Worm (Caenorhabditis elegans) whole organism, young adult: Measurements from ENCODE around the gene ras-2.

Experiments used
- B0035.1 ChIP-seq: sonication (generic microtip); optimal IDR thresholded peaks from 2 replicates; lab custom pipeline; 2016; ENCODE audit warnings: missing genetic modification characterization, mild to moderate bottlenecking, missing compliant biosample characterization, missing genotype, missing genetic modification reagents
- C17E4.6 ChIP-seq: fragments of 200-800 bp; sonication (Bioruptor generic); IDR thresholded peaks from 2 replicates; pipeline ENCODE4 v1.3.6; 2022; ENCODE audit warnings: missing genetic modification reagents, missing genetic modification characterization, missing compliant biosample characterization
- F23B12.7 ChIP-seq: sonication (generic microtip); optimal IDR thresholded peaks from 2 replicates; lab custom pipeline; 2017; ENCODE audit warnings: missing genetic modification characterization, mild to moderate bottlenecking, missing compliant biosample characterization, antibody characterized with exemption, moderate library complexity; ENCODE audit not compliant: insufficient read depth
- F37B4.10 ChIP-seq: fragments of 200-800 bp; sonication (Bioruptor generic); IDR thresholded peaks from 2 replicates; pipeline ENCODE4 v1.3.6; 2022; ENCODE audit warnings: missing genetic modification characterization, missing compliant biosample characterization
- F39B2.1 ChIP-seq: fragments of 200-800 bp; sonication (Bioruptor generic); IDR thresholded peaks from 2 replicates; pipeline ENCODE4 v1.3.6; 2022; ENCODE audit warnings: missing genetic modification reagents, missing genetic modification characterization, missing compliant biosample characterization
- F49E8.2 ChIP-seq: sonication (generic microtip); optimal IDR thresholded peaks from 3 replicates; lab custom pipeline; 2017; ENCODE audit warnings: missing genetic modification characterization, mild to moderate bottlenecking, missing compliant biosample characterization, antibody characterized with exemption, moderate library complexity; ENCODE audit not compliant: insufficient read depth
- F52B5.7 ChIP-seq: sonication (generic microtip); optimal IDR thresholded peaks from 2 replicates; lab custom pipeline; 2016; ENCODE audit warnings: mild to moderate bottlenecking, missing genetic modification characterization, missing compliant biosample characterization
- K11D2.4 ChIP-seq: fragments of 200-800 bp; sonication (Bioruptor generic); IDR thresholded peaks from 2 replicates; pipeline ENCODE4 v1.3.6; 2022; ENCODE audit warnings: missing genetic modification reagents, missing genetic modification characterization, missing compliant biosample characterization
- T07F8.4 ChIP-seq: sonication (generic microtip); optimal IDR thresholded peaks from 2 replicates; lab custom pipeline; 2016; ENCODE audit warnings: mild to moderate bottlenecking, missing genetic modification characterization, moderate library complexity, missing compliant biosample characterization
- Y79H2A.3 ChIP-seq: fragments of 200-800 bp; sonication (Bioruptor generic); conservative IDR thresholded peaks from 2 replicates; pipeline ENCODE4 v1.3.6; 2022; ENCODE audit warnings: missing genetic modification reagents, missing genetic modification characterization, missing compliant biosample characterization
- ama-1 ChIP-seq, 3 experiments: fragments of 150-350 bp in 1 of 3; sonication (generic microtip) in 2 of 3; optimal IDR thresholded peaks; 2 replicates each; lab custom pipeline; 2014 to 2018; ENCODE audit warnings: missing biosample characterization in 2 of 3, missing genetic modification characterization in 2 of 3, missing genetic modification reagents in 2 of 3
- atf-7 ChIP-seq: sonication (generic microtip); optimal IDR thresholded peaks from 2 replicates; lab custom pipeline; 2017; ENCODE audit warnings: mild to moderate bottlenecking, missing genetic modification characterization, missing compliant biosample characterization
- athp-1 ChIP-seq: sonication (generic microtip); optimal IDR thresholded peaks from 2 replicates; lab custom pipeline; 2017; ENCODE audit warnings: mild to moderate bottlenecking, missing genetic modification characterization, missing compliant biosample characterization
- attf-6 ChIP-seq: fragments of 200-800 bp; sonication (Bioruptor generic); IDR thresholded peaks from 2 replicates; pipeline ENCODE4 v1.3.6; 2022; ENCODE audit warnings: missing genetic modification reagents, missing genetic modification characterization, missing compliant biosample characterization
- bed-2 ChIP-seq: fragments of 200-800 bp; sonication (Bioruptor generic); IDR thresholded peaks from 2 replicates; pipeline ENCODE4 v1.3.6; 2022; ENCODE audit warnings: missing genetic modification reagents, missing genetic modification characterization, missing compliant biosample characterization
- ccch-3 ChIP-seq: fragments of 200-800 bp; sonication (Bioruptor generic); optimal IDR thresholded peaks from 2 replicates; lab custom pipeline; 2018; ENCODE audit warnings: mild to moderate bottlenecking, missing genetic modification characterization, missing compliant biosample characterization
- die-1 ChIP-seq: sonication (generic microtip); optimal IDR thresholded peaks from 2 replicates; lab custom pipeline; 2016; ENCODE audit warnings: missing genotype, mild to moderate bottlenecking, missing genetic modification characterization, missing compliant biosample characterization
- dox-1 ChIP-seq: fragments of 200-800 bp; sonication (Bioruptor generic); IDR thresholded peaks from 2 replicates; pipeline ENCODE4 v1.3.6; 2022; ENCODE audit warnings: missing genetic modification reagents, missing genetic modification characterization, missing compliant biosample characterization
- dpff-1 ChIP-seq: sonication (generic microtip); optimal IDR thresholded peaks from 2 replicates; lab custom pipeline; 2017; ENCODE audit warnings: mild to moderate bottlenecking, missing genetic modification characterization, missing compliant biosample characterization
- efl-1 ChIP-seq: fragments of 150-350 bp; optimal IDR thresholded peaks from 2 replicates; lab custom pipeline; 2014; ENCODE audit warnings: missing biosample characterization, missing genetic modification reagents, missing genetic modification characterization
- egl-44 ChIP-seq: fragments of 200-800 bp; sonication (Bioruptor generic); IDR thresholded peaks from 2 replicates; pipeline ENCODE4 v1.3.6; 2022; ENCODE audit warnings: missing genetic modification reagents, missing genetic modification characterization, missing compliant biosample characterization
- egrh-3 ChIP-seq: fragments of 200-800 bp; sonication (Bioruptor generic); IDR thresholded peaks from 2 replicates; pipeline ENCODE4 v1.3.6; 2022; ENCODE audit warnings: missing genetic modification reagents, missing genetic modification characterization, missing compliant biosample characterization
- fkh-3 ChIP-seq: sonication (generic microtip); optimal IDR thresholded peaks from 2 replicates; lab custom pipeline; 2016; ENCODE audit warnings: mild to moderate bottlenecking, missing genetic modification characterization, missing compliant biosample characterization
- hrde-1 ChIP-seq: sonication (generic microtip); optimal IDR thresholded peaks from 2 replicates; lab custom pipeline; 2016; ENCODE audit warnings: missing genetic modification characterization, mild to moderate bottlenecking, missing compliant biosample characterization, moderate library complexity, missing genotype, missing genetic modification reagents, borderline replicate concordance
- hsf-1 ChIP-seq: fragments of 200-800 bp; sonication (Bioruptor generic); IDR thresholded peaks from 2 replicates; pipeline ENCODE4 v1.3.6; 2022; ENCODE audit warnings: missing genetic modification reagents, missing genetic modification characterization, missing compliant biosample characterization
- lin-35 ChIP-seq, 3 experiments: fragments of 150-350 bp in 2 of 3; sonication (generic microtip) in 1 of 3; optimal IDR thresholded peaks; 2 replicates each; lab custom pipeline; 2014 to 2018; ENCODE audit warnings: missing biosample characterization in 3 of 3, missing genetic modification characterization in 3 of 3, missing genetic modification reagents in 3 of 3
- lin-40 ChIP-seq: sonication (generic microtip); optimal IDR thresholded peaks from 2 replicates; lab custom pipeline; 2016; ENCODE audit warnings: missing genetic modification characterization, mild to moderate bottlenecking, missing compliant biosample characterization, missing genotype, missing genetic modification reagents
- lin-54 ChIP-seq: fragments of 200-800 bp; sonication (Bioruptor generic); optimal IDR thresholded peaks from 2 replicates; lab custom pipeline; 2018; ENCODE audit warnings: mild to moderate bottlenecking, missing genetic modification characterization, missing compliant biosample characterization
- lsl-1 ChIP-seq: fragments of 200-800 bp; sonication (Bioruptor generic); optimal IDR thresholded peaks from 2 replicates; lab custom pipeline; 2018; ENCODE audit warnings: mild to moderate bottlenecking, missing genetic modification characterization, moderate library complexity, missing compliant biosample characterization
- madf-10 ChIP-seq: sonication (generic microtip); optimal IDR thresholded peaks from 2 replicates; lab custom pipeline; 2016; ENCODE audit warnings: mild to moderate bottlenecking, missing genetic modification characterization, missing compliant biosample characterization
- madf-3 ChIP-seq: fragments of 200-800 bp; sonication (Bioruptor generic); IDR thresholded peaks from 2 replicates; pipeline ENCODE4 v1.3.6; 2022; ENCODE audit warnings: missing genetic modification reagents, missing genetic modification characterization, missing compliant biosample characterization
- madf-8 ChIP-seq: fragments of 200-800 bp; sonication (Bioruptor generic); conservative IDR thresholded peaks from 2 replicates; pipeline ENCODE4 v1.3.6; 2022; ENCODE audit warnings: missing genetic modification reagents, missing genetic modification characterization, missing compliant biosample characterization
- mxl-1 ChIP-seq: sonication (generic microtip); optimal IDR thresholded peaks from 2 replicates; lab custom pipeline; 2016; ENCODE audit warnings: missing genetic modification characterization, missing compliant biosample characterization
- nfya-1 ChIP-seq: sonication (generic microtip); optimal IDR thresholded peaks from 2 replicates; lab custom pipeline; 2017; ENCODE audit warnings: antibody characterized with exemption, missing compliant biosample characterization, missing genetic modification characterization, borderline replicate concordance; ENCODE audit not compliant: insufficient read depth
- nfyb-1 ChIP-seq: fragments of 200-800 bp; sonication (Bioruptor generic); IDR thresholded peaks from 2 replicates; pipeline ENCODE4 v1.3.6; 2022; ENCODE audit warnings: missing genetic modification reagents, missing genetic modification characterization, missing compliant biosample characterization
- nhr-90 ChIP-seq: sonication (generic microtip); optimal IDR thresholded peaks from 2 replicates; lab custom pipeline; 2016; ENCODE audit warnings: missing genotype, mild to moderate bottlenecking, missing genetic modification characterization, missing compliant biosample characterization
- pbrm-1 ChIP-seq: fragments of 200-800 bp; sonication (Bioruptor generic); IDR thresholded peaks from 2 replicates; pipeline ENCODE4 v1.3.6; 2022; ENCODE audit warnings: missing genetic modification reagents, missing genetic modification characterization, missing compliant biosample characterization
- pha-4 ChIP-seq: fragments of 150-350 bp; sonication (generic microtip); optimal IDR thresholded peaks from 2 replicates; lab custom pipeline; 2014; ENCODE audit warnings: missing biosample characterization, missing genetic modification reagents, missing genetic modification characterization
- rec-8 ChIP-seq, 2 experiments: sonication (generic microtip); optimal IDR thresholded peaks; 2 replicates each; lab custom pipeline; 2016; ENCODE audit warnings: mild to moderate bottlenecking in 2 of 2, missing genetic modification characterization in 2 of 2, missing genetic modification reagents in 2 of 2, missing genotype in 2 of 2, missing biosample characterization in 1 of 2, missing compliant biosample characterization in 1 of 2, moderate library complexity in 1 of 2
- repo-1 ChIP-seq: sonication (generic microtip); optimal IDR thresholded peaks from 2 replicates; lab custom pipeline; 2017; ENCODE audit warnings: mild to moderate bottlenecking, missing genetic modification characterization, missing compliant biosample characterization
- sdz-38 ChIP-seq: sonication (generic microtip); optimal IDR thresholded peaks from 2 replicates; lab custom pipeline; 2016; ENCODE audit warnings: missing genotype, missing genetic modification characterization, missing compliant biosample characterization
- snpc-3.4 ChIP-seq: sonication (generic microtip); optimal IDR thresholded peaks from 2 replicates; lab custom pipeline; 2017; ENCODE audit warnings: missing genetic modification characterization, mild to moderate bottlenecking, missing compliant biosample characterization, antibody characterized with exemption, moderate library complexity, missing genotype, missing genetic modification reagents
- tbx-9 ChIP-seq: sonication (generic microtip); optimal IDR thresholded peaks from 2 replicates; lab custom pipeline; 2016; ENCODE audit warnings: borderline replicate concordance, missing genetic modification characterization, inconsistent platforms, missing compliant biosample characterization
- unc-62 ChIP-seq: fragments of 150-350 bp; optimal IDR thresholded peaks from 2 replicates; lab custom pipeline; 2014; ENCODE audit warnings: missing biosample characterization, missing genetic modification reagents, missing genetic modification characterization
- ztf-22 ChIP-seq: fragments of 200-800 bp; sonication (Bioruptor generic); optimal IDR thresholded peaks from 2 replicates; lab custom pipeline; 2018; ENCODE audit warnings: mild to moderate bottlenecking, missing genetic modification characterization, moderate library complexity, missing compliant biosample characterization
- ztf-25 ChIP-seq: fragments of 200-800 bp; sonication (Bioruptor generic); IDR thresholded peaks from 2 replicates; pipeline ENCODE4 v1.3.6; 2022; ENCODE audit warnings: missing genetic modification reagents, missing genetic modification characterization, missing compliant biosample characterization
- ztf-3 ChIP-seq: fragments of 200-800 bp; sonication (Bioruptor generic); optimal IDR thresholded peaks from 2 replicates; lab custom pipeline; 2018; ENCODE audit warnings: mild to moderate bottlenecking, missing genetic modification characterization, missing compliant biosample characterization

The ras-2 gene

DNA sequence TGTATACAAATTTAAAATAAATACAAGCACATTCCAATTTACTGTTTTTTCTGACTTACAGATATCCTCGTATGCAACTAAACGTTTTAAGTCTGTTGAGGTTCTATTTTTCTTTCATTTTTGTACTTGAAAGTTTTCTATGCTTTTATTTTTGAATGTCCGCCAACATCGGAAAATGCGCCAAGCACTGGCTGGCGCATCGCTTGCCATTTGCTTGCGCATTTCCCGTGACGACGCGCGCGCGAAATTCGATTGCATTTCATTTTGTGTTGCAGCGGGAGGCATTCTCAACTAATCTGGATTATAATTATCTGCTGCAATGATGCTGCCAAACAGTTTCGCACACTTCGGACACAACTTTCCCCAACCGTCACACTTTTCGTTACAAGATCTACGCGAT, 17.1 kb upstream of the ras-2 start, which contains the start of gene fbxl-2 (continued):
- no peak for TF ChIP-seq mxl-1 (tag; lab: Kevin White, UChicago)
- no peak for TF ChIP-seq ztf-22 (GFP tag; lab: Kevin White, UChicago)
- TF ChIP-seq T07F8.4 (tag; lab: Kevin White, UChicago): peak; percentile 0
- no peak for TF ChIP-seq ama-1 (optimal IDR thresholded peaks at IDR 0.05; lab: Kevin White, UChicago)
- TF ChIP-seq ama-1 (GFP tag; optimal IDR thresholded peaks at IDR 0.05; lab: Kevin White, UChicago): peak in 1 of 2 experiments; percentile 54
- TF ChIP-seq unc-62 (GFP tag; lab: Kevin White, UChicago): no peak
- no peak for TF ChIP-seq tbx-9 (tag; lab: Kevin White, UChicago)
- peak; percentile 85 for TF ChIP-seq lsl-1
- peak; percentile 94 for TF ChIP-seq pbrm-1 (GFP tag; lab: Robert Waterston, UW)
- TF ChIP-seq repo-1: peak; percentile 91
- TF ChIP-seq efl-1: peak; percentile 96
- peak; percentile 83 for TF ChIP-seq F23B12.7 (tag; lab: Kevin White, UChicago)
- TF ChIP-seq athp-1 (tag; lab: Kevin White, UChicago): peak; percentile 79
- TF ChIP-seq hsf-1 (GFP tag; lab: Robert Waterston, UW): peak; percentile 85
- TF ChIP-seq ztf-3 (GFP tag; lab: Kevin White, UChicago): peak; percentile 7
- peak; percentile 97 for TF ChIP-seq dox-1 (GFP tag; lab: Robert Waterston, UW)
- TF ChIP-seq snpc-3.4 (tag; lab: Kevin White, UChicago): peak; percentile 88
- peak; percentile 90 for TF ChIP-seq C17E4.6 (GFP tag; lab: Robert Waterston, UW)
- peak; percentile 95 for TF ChIP-seq madf-3 (GFP tag; lab: Robert Waterston, UW)
- TF ChIP-seq atf-7 (tag; lab: Kevin White, UChicago): peak; percentile 82
- TF ChIP-seq ztf-25 (GFP tag; lab: Robert Waterston, UW): no peak
- TF ChIP-seq K11D2.4 (GFP tag; lab: Robert Waterston, UW): peak; percentile 91
- TF ChIP-seq hrde-1 (tag; lab: Kevin White, UChicago): peak; percentile 63
- TF ChIP-seq egrh-3 (GFP tag; lab: Robert Waterston, UW): peak; percentile 63
- peak; percentile 65 for TF ChIP-seq madf-10 (tag; lab: Kevin White, UChicago)
- TF ChIP-seq lin-40: no peak
- TF ChIP-seq B0035.1: peak; percentile 67
- TF ChIP-seq sdz-38 (tag; lab: Kevin White, UChicago): no peak
- peak; percentile 78 for TF ChIP-seq egl-44
- peak; percentile 82 for TF ChIP-seq bed-2 (GFP tag; lab: Robert Waterston, UW)
- TF ChIP-seq attf-6 (GFP tag; lab: Robert Waterston, UW): peak; percentile 67; the same call in 1 of the 2 replicates
- TF ChIP-seq F39B2.1 (GFP tag; lab: Robert Waterston, UW): peak; percentile 81; the same call in 1 of the 2 replicates
- TF ChIP-seq rec-8 (tag; optimal IDR thresholded peaks at IDR 0.05; lab: Kevin White, UChicago): no peak
- TF ChIP-seq Y79H2A.3 (GFP tag; lab: Robert Waterston, UW): no peak
- peak; percentile 22 for TF ChIP-seq ccch-3
- no peak for TF ChIP-seq dpff-1 (tag; lab: Kevin White, UChicago)
- peak; percentile 85 for TF ChIP-seq pha-4 (tag; lab: Kevin White, UChicago)
- TF ChIP-seq lin-35 (GFP tag; optimal IDR thresholded peaks at IDR 0.05; lab: Kevin White, UChicago): peak; percentile 91 to 99 (median 92)
- peak; percentile 84 for TF ChIP-seq madf-8 (GFP tag; lab: Robert Waterston, UW)
- peak; percentile 10 for TF ChIP-seq fkh-3 (tag; lab: Kevin White, UChicago)
- peak; percentile 60 for TF ChIP-seq nhr-90
- peak; percentile 59 for TF ChIP-seq F52B5.7
- TF ChIP-seq nfyb-1: peak; percentile 96
- TF ChIP-seq F49E8.2 (tag; lab: Kevin White, UChicago): peak; percentile 64
- peak; percentile 99 for TF ChIP-seq lin-54 (GFP tag; lab: Kevin White, UChicago)
- no peak for TF ChIP-seq die-1
- TF ChIP-seq F37B4.10 (GFP tag; lab: Robert Waterston, UW): 0 out of 2 replicates have a peak, but pooled peaks have one; percentile 82
- TF ChIP-seq nfya-1 (tag; lab: Kevin White, UChicago): no peak
